Worm (Caenorhabditis elegans) whole organism, L1 larva: ENCODE measurements around the gene pir-1.

ENCODE experiments used
- C04F5.9 ChIP-seq: sonication (generic microtip); optimal IDR thresholded peaks from 2 replicates; lab custom pipeline; 2016; ENCODE audit warnings: missing genetic modification characterization, missing compliant biosample characterization
- Y116A8C.19 ChIP-seq: sonication (generic microtip); optimal IDR thresholded peaks from 2 replicates; lab custom pipeline; 2016; ENCODE audit warnings: missing compliant biosample characterization, missing genetic modification characterization, borderline replicate concordance
- aha-1 ChIP-seq: fragments of 150-350 bp; optimal IDR thresholded peaks from 2 replicates; lab custom pipeline; 2014; ENCODE audit warnings: missing biosample characterization, missing genetic modification characterization
- alr-1 ChIP-seq: fragments of 200-800 bp; sonication (Bioruptor generic); optimal IDR thresholded peaks from 2 replicates; lab custom pipeline; 2018; ENCODE audit warnings: borderline replicate concordance, mild to moderate bottlenecking, missing genetic modification characterization, missing compliant biosample characterization
- aly-2 ChIP-seq: fragments of 150-350 bp; optimal IDR thresholded peaks from 2 replicates; lab custom pipeline; 2014; ENCODE audit warnings: missing biosample characterization, missing genetic modification characterization
- blmp-1 ChIP-seq: fragments of 150-350 bp; optimal IDR thresholded peaks from 2 replicates; lab custom pipeline; 2014; ENCODE audit warnings: missing biosample characterization, missing genetic modification characterization
- ceh-63 ChIP-seq: fragments of 200-800 bp; sonication (Bioruptor generic); optimal IDR thresholded peaks from 2 replicates; lab custom pipeline; 2018; ENCODE audit warnings: mild to moderate bottlenecking, missing genetic modification characterization, missing compliant biosample characterization
- ces-1 ChIP-seq: fragments of 150-350 bp; optimal IDR thresholded peaks from 2 replicates; lab custom pipeline; 2014; ENCODE audit warnings: missing biosample characterization, missing genetic modification reagents, missing genetic modification characterization
- dpl-1 ChIP-seq, 3 experiments: fragments of 150-350 bp in 2 of 3; sonication (generic microtip) in 1 of 3; optimal IDR thresholded peaks; 2 replicates each; lab custom pipeline; 2014 to 2017; ENCODE audit warnings: missing biosample characterization in 3 of 3, missing genetic modification characterization in 3 of 3, missing genetic modification reagents in 3 of 3
- efl-1 ChIP-seq, 4 experiments: fragments of 150-350 bp; optimal IDR thresholded peaks in 3 of 4; peaks in 1 of 4; 1 replicate in 1 of 4; 2 replicates in 3 of 4; lab custom pipeline; 2014; ENCODE audit warnings: missing biosample characterization in 2 of 4, missing genetic modification characterization in 2 of 4, missing genetic modification reagents in 2 of 4
- ets-5 ChIP-seq: fragments of 200-800 bp; sonication (Bioruptor generic); IDR thresholded peaks from 2 replicates; pipeline ENCODE4 v1.3.6; 2022; ENCODE audit warnings: missing genetic modification characterization, missing compliant biosample characterization
- fkh-10 ChIP-seq: sonication (generic microtip); optimal IDR thresholded peaks from 2 replicates; lab custom pipeline; 2017; ENCODE audit warnings: missing biosample characterization, missing genetic modification reagents, missing genetic modification characterization
- fkh-4 ChIP-seq: sonication (generic microtip); optimal IDR thresholded peaks from 2 replicates; lab custom pipeline; 2016; ENCODE audit warnings: missing compliant biosample characterization, missing genetic modification characterization, borderline replicate concordance
- fos-1 ChIP-seq: fragments of 150-350 bp; optimal IDR thresholded peaks from 2 replicates; lab custom pipeline; 2014; ENCODE audit warnings: missing biosample characterization, missing genetic modification characterization
- grh-1 ChIP-seq: fragments of 200-800 bp; sonication (Bioruptor generic); IDR thresholded peaks from 2 replicates; pipeline ENCODE4 v1.3.6; 2022; ENCODE audit warnings: missing genetic modification reagents, missing genetic modification characterization, missing compliant biosample characterization
- hlh-17 ChIP-seq: fragments of 200-800 bp; sonication (Bioruptor generic); optimal IDR thresholded peaks from 2 replicates; lab custom pipeline; 2018; ENCODE audit warnings: missing genetic modification characterization, mild to moderate bottlenecking, missing compliant biosample characterization, moderate library complexity, borderline replicate concordance
- isw-1 ChIP-seq: fragments of 200-800 bp; sonication (Bioruptor generic); IDR thresholded peaks from 2 replicates; pipeline ENCODE4 v1.3.6; 2022; ENCODE audit warnings: missing genetic modification characterization, missing compliant biosample characterization
- lin-15B ChIP-seq: fragments of 150-350 bp; sonication (generic microtip); optimal IDR thresholded peaks from 3 replicates; lab custom pipeline; 2014; ENCODE audit warnings: missing biosample characterization, missing genetic modification characterization
- lin-35 ChIP-seq, 2 experiments: fragments of 150-350 bp; optimal IDR thresholded peaks; 2 replicates each; lab custom pipeline; 2014; ENCODE audit warnings: missing biosample characterization in 2 of 2, missing genetic modification characterization in 2 of 2, missing genetic modification reagents in 2 of 2
- lin-39 ChIP-seq: fragments of 150-350 bp; optimal IDR thresholded peaks from 2 replicates; lab custom pipeline; 2014; ENCODE audit warnings: missing biosample characterization, missing genetic modification reagents, missing genetic modification characterization
- lir-3 ChIP-seq: sonication (generic microtip); optimal IDR thresholded peaks from 2 replicates; lab custom pipeline; 2016; ENCODE audit warnings: mild to moderate bottlenecking, missing genetic modification characterization, moderate library complexity, missing compliant biosample characterization; ENCODE audit not compliant: poor library complexity
- lsy-2 ChIP-seq, 2 experiments: fragments of 150-350 bp; optimal IDR thresholded peaks; 2 replicates each; lab custom pipeline; 2014; ENCODE audit warnings: missing biosample characterization in 2 of 2, missing genetic modification characterization in 2 of 2
- mef-2 ChIP-seq: fragments of 150-350 bp; optimal IDR thresholded peaks from 2 replicates; lab custom pipeline; 2014; ENCODE audit warnings: missing biosample characterization, missing genetic modification characterization
- mep-1 ChIP-seq: fragments of 150-350 bp; optimal IDR thresholded peaks from 2 replicates; lab custom pipeline; 2014; ENCODE audit warnings: missing biosample characterization, missing genetic modification characterization
- nhr-11 ChIP-seq: fragments of 150-350 bp; optimal IDR thresholded peaks from 2 replicates; lab custom pipeline; 2014; ENCODE audit warnings: missing biosample characterization, missing genetic modification characterization
- nhr-19 ChIP-seq: fragments of 200-800 bp; sonication (Bioruptor generic); conservative IDR thresholded peaks from 2 replicates; pipeline ENCODE4 v1.3.6; 2022; ENCODE audit warnings: missing genetic modification characterization, missing compliant biosample characterization
- nhr-71 ChIP-seq: sonication (generic microtip); optimal IDR thresholded peaks from 2 replicates; lab custom pipeline; 2016; ENCODE audit warnings: mild to moderate bottlenecking, missing genetic modification characterization, moderate library complexity, missing compliant biosample characterization
- nhr-77 ChIP-seq: fragments of 150-350 bp; optimal IDR thresholded peaks from 2 replicates; lab custom pipeline; 2014; ENCODE audit warnings: missing biosample characterization, missing genetic modification characterization
- pax-3 ChIP-seq: fragments of 200-800 bp; sonication (Bioruptor generic); optimal IDR thresholded peaks from 2 replicates; lab custom pipeline; 2018; ENCODE audit warnings: mild to moderate bottlenecking, missing genetic modification characterization, moderate library complexity, missing compliant biosample characterization
- snu-23 ChIP-seq: sonication (generic microtip); optimal IDR thresholded peaks from 2 replicates; lab custom pipeline; 2016; ENCODE audit warnings: missing genetic modification characterization, missing compliant biosample characterization
- sptf-1 ChIP-seq: fragments of 150-350 bp; optimal IDR thresholded peaks from 2 replicates; lab custom pipeline; 2014; ENCODE audit warnings: missing biosample characterization, missing genetic modification characterization
- sup-37 ChIP-seq: fragments of 200-800 bp; sonication (Bioruptor generic); optimal IDR thresholded peaks from 2 replicates; lab custom pipeline; 2018; ENCODE audit warnings: mild to moderate bottlenecking, missing genetic modification characterization, missing compliant biosample characterization
- swsn-7 ChIP-seq: sonication (generic microtip); optimal IDR thresholded peaks from 2 replicates; lab custom pipeline; 2016; ENCODE audit warnings: missing genetic modification characterization, missing compliant biosample characterization
- unc-86 ChIP-seq: sonication (generic microtip); optimal IDR thresholded peaks from 2 replicates; lab custom pipeline; 2016; ENCODE audit warnings: missing genetic modification characterization, missing compliant biosample characterization
- unc-98 ChIP-seq: fragments of 200-800 bp; sonication (Bioruptor generic); IDR thresholded peaks from 2 replicates; pipeline ENCODE4 v1.3.6; 2022; ENCODE audit warnings: missing genetic modification characterization, missing compliant biosample characterization
- vab-15 ChIP-seq: sonication (generic microtip); optimal IDR thresholded peaks from 2 replicates; lab custom pipeline; 2017; ENCODE audit warnings: missing genotype, mild to moderate bottlenecking, missing genetic modification characterization, missing compliant biosample characterization
- zag-1 ChIP-seq: fragments of 150-350 bp; optimal IDR thresholded peaks from 2 replicates; lab custom pipeline; 2014; ENCODE audit warnings: missing biosample characterization, missing genetic modification characterization
- zip-4 ChIP-seq: fragments of 200-800 bp; sonication (Bioruptor generic); optimal IDR thresholded peaks from 2 replicates; lab custom pipeline; 2018; ENCODE audit warnings: mild to moderate bottlenecking, missing genetic modification characterization, moderate library complexity, missing compliant biosample characterization

Gene pir-1

DNA sequence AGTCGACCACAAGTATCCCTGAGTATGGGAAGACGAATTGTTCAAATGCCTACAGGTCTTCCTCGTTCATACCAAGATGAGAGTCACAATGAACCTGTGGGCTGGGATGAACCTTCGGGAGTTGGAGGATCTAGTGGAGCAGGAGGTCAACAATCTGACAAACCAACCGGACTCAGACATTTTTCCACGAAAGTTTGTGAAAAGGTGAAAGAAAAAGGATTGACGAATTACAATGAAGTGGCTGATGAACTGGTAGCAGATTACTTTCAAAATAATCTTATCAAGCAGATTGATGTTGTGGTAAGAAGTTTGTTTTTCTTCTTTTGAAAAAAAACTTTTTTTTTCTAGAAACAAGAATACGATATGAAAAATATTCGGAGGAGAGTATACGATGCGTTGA, 7.1 kb upstream of the pir-1 start:
- TF ChIP-seq aha-1 (tag; lab: Kevin White, UChicago) (peak; percentile 66), pax-3 (tag; lab: Kevin White, UChicago) (no peak)

DNA sequence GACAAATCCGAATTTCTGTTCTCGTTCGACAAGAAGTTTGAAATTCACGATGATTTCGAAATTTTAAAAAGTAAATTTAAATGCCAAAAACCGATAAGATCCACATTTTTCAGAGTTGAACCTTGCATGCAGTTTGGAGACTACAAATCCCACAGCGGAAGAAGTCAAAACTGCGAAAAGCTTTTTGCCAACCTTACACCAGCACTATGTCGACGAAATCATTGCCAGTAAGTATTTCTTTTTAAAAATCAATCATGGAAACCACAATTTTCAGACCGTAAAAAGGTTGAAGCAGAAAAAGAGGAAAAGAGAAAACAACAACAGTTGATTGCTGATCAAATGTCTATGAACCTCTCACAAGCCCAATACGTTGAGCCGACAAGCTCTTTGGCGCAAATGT, 6.2 kb upstream of the pir-1 start:
- TF ChIP-seq fkh-10 (no peak), isw-1 (GFP tag; lab: Robert Waterston, UW) (no peak), unc-86 (tag; lab: Kevin White, UChicago) (no peak), alr-1 (tag; lab: Kevin White, UChicago) (no peak), aly-2 (tag; lab: Kevin White, UChicago) (no peak), mef-2 (tag; lab: Kevin White, UChicago) (no peak), fos-1 (tag; lab: Kevin White, UChicago) (no peak), hlh-17 (GFP tag; lab: Kevin White, UChicago) (no peak), zag-1 (no peak), C04F5.9 (tag; lab: Kevin White, UChicago) (no peak), nhr-19 (GFP tag; lab: Robert Waterston, UW) (no peak), zip-4 (GFP tag; lab: Kevin White, UChicago) (no peak), swsn-7 (tag; lab: Kevin White, UChicago) (no peak), unc-98 (GFP tag; lab: Robert Waterston, UW) (no peak), snu-23 (GFP tag; lab: Kevin White, UChicago) (no peak)

DNA sequence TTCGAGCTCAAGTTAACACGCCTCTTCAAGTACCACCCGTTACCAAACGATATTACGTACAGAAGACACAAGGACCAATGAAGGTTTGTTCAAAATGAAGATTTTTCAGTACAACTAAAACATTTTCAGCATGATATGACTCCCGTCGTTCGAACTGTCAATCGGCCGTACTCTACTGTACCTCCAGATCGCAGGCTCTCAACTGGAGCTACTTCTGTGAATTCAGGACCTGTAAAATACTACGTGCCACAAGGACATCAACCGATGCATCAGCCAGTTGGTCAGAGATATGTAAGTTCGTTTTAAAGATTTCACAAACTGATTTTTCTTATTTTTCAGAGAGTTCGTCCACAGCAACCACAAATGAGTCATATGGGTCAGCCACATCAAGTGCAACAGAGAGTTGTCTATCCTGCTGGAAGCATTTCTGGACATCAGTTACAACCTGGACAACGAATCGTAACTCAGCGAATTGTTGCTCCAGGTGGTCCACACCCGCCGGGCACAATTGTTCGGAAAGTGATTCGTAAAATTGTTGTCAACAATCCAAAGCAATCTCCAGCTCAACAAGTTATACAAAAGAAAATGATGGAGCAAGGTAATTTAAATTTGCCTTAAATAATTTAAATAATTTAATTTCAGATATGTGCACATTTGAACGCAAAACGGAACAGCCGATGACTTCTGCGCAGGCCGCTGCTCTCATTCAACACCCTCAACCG, 5.5 kb upstream of the pir-1 start:
- TF ChIP-seq alr-1 (tag; lab: Kevin White, UChicago) (no peak), dpl-1 (GFP tag; optimal IDR thresholded peaks at IDR 0.05; lab: Kevin White, UChicago) (peak in 1 of 3 experiments; percentile 17), mep-1 (no peak), Y116A8C.19 (tag; lab: Kevin White, UChicago) (no peak), aha-1 (tag; lab: Kevin White, UChicago) (peak; percentile 14), efl-1 (optimal IDR thresholded peaks at IDR 0.05; lab: Kevin White, UChicago) (no peak), efl-1 (GFP tag; optimal IDR thresholded peaks at IDR 0.05 in 1 of 2; lab: Kevin White, UChicago) (peak in 1 of 2 experiments; percentile 51)

DNA sequence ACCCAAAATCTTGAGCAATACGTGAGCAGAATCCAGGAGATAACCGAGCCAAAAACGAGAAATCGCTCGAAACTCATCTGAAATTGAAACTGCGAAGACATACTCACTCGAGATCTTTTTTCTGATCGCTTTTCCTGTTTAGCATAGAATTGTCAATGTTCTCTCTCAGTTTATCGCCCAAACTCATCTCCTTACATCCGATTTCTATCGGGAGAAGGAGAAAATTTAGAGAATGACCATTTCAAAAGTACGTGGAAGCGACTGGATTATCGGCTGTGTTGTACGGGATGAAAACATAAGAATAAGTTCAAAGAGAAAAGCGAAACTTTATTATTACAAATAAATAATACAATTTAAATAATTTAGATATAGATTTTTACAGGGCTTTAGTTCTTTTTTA, 4.3 kb upstream of the pir-1 start, which contains the start of gene T23G7.2:
TSS of gene T23G7.2 (minus strand) at position 101 of the 400 bp plus-strand sequence.
- no peak for TF ChIP-seq sptf-1 (tag; lab: Kevin White, UChicago)
- TF ChIP-seq ets-5 (GFP tag; lab: Robert Waterston, UW), result no peak
- TF ChIP-seq lin-15B (tag; lab: Kevin White, UChicago), result no peak
- TF ChIP-seq nhr-11 (tag; lab: Kevin White, UChicago), result no peak
- no peak for TF ChIP-seq nhr-71 (tag; lab: Kevin White, UChicago)
- TF ChIP-seq alr-1 (tag; lab: Kevin White, UChicago), result no peak
- TF ChIP-seq zip-4 (GFP tag; lab: Kevin White, UChicago), result no peak
- TF ChIP-seq blmp-1 (tag; lab: Kevin White, UChicago), result peak; percentile 21
- TF ChIP-seq lir-3 (tag; lab: Kevin White, UChicago), result no peak

DNA sequence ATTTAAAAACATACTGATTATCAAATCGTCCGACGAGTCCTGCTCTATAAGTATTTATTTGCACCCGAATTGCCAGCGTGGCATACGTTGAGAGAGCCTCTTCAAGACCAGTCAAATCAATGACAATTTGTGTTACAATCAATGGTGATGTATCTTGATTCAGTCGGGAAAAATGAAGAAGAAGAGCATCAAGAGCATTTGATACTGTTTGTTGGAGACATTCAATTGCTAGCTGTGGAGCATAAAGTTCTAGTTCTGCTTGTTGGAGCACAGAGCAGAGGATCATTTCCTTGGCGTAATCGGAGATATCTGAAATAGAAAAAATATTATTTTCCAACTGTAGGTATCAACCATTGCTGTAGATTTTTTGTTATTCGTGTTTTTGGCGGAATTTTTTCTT, 3.6 kb upstream of the pir-1 start:
- TF ChIP-seq ces-1 (GFP tag; lab: Kevin White, UChicago) (no peak), fkh-10 (no peak), Y116A8C.19 (tag; lab: Kevin White, UChicago) (no peak), sptf-1 (tag; lab: Kevin White, UChicago) (no peak), grh-1 (GFP tag; lab: Robert Waterston, UW) (no peak), ceh-63 (GFP tag; lab: Kevin White, UChicago) (no peak), fkh-4 (tag; lab: Kevin White, UChicago) (no peak), lin-35 (GFP tag; optimal IDR thresholded peaks at IDR 0.05; lab: Kevin White, UChicago) (no peak), sup-37 (no peak), lin-39 (tag; lab: Kevin White, UChicago) (no peak), nhr-77 (no peak), lsy-2 (tag; optimal IDR thresholded peaks at IDR 0.05; lab: Kevin White, UChicago) (no peak), snu-23 (GFP tag; lab: Kevin White, UChicago) (no peak), vab-15 (tag; lab: Kevin White, UChicago) (no peak)
